Worm (Caenorhabditis elegans) whole organism, late embryonic: ENCODE data around the gene clec-28.

Experiments
- C08G9.2 ChIP-seq: sonication (generic microtip); optimal IDR thresholded peaks from 2 replicates; lab custom pipeline; 2016; ENCODE audit warnings: mild to moderate bottlenecking, missing genetic modification characterization, moderate library complexity, missing compliant biosample characterization
- K02D7.2 ChIP-seq: sonication (generic microtip); optimal IDR thresholded peaks from 2 replicates; lab custom pipeline; 2017; ENCODE audit warnings: mild to moderate bottlenecking, missing genetic modification characterization, missing compliant biosample characterization
- T23F11.4 ChIP-seq: fragments of 200-800 bp; sonication (Bioruptor generic); optimal IDR thresholded peaks from 2 replicates; lab custom pipeline; 2018; ENCODE audit warnings: mild to moderate bottlenecking, missing genetic modification characterization, missing compliant biosample characterization
- Y22D7AL.16 ChIP-seq: sonication (generic microtip); optimal IDR thresholded peaks from 2 replicates; lab custom pipeline; 2016; ENCODE audit warnings: missing genetic modification characterization, missing compliant biosample characterization
- ama-1 ChIP-seq: fragments of 150-350 bp; optimal IDR thresholded peaks from 2 replicates; lab custom pipeline; 2014
- ceh-18 ChIP-seq: sonication (generic microtip); optimal IDR thresholded peaks from 2 replicates; lab custom pipeline; 2016; ENCODE audit warnings: missing genetic modification characterization, missing compliant biosample characterization
- ceh-19 ChIP-seq: fragments of 200-800 bp; sonication (Bioruptor generic); optimal IDR thresholded peaks from 2 replicates; lab custom pipeline; 2018; ENCODE audit warnings: mild to moderate bottlenecking, missing genetic modification characterization, missing compliant biosample characterization
- ceh-22 ChIP-seq: sonication (generic microtip); optimal IDR thresholded peaks from 2 replicates; lab custom pipeline; 2017; ENCODE audit warnings: missing biosample characterization, missing genetic modification characterization
- ceh-24 ChIP-seq: sonication (generic microtip); optimal IDR thresholded peaks from 2 replicates; lab custom pipeline; 2016; ENCODE audit warnings: mild to moderate bottlenecking, missing genetic modification characterization, missing compliant biosample characterization
- ceh-34 ChIP-seq: sonication (generic microtip); optimal IDR thresholded peaks from 2 replicates; lab custom pipeline; 2016; ENCODE audit warnings: mild to moderate bottlenecking, missing genetic modification characterization, missing compliant biosample characterization
- ceh-45 ChIP-seq: fragments of 200-800 bp; sonication (Bioruptor generic); IDR thresholded peaks from 2 replicates; pipeline ENCODE4 v1.3.6; 2022; ENCODE audit warnings: missing genetic modification reagents, missing genetic modification characterization, missing compliant biosample characterization
- ceh-48 ChIP-seq: sonication (generic microtip); optimal IDR thresholded peaks from 2 replicates; lab custom pipeline; 2016; ENCODE audit warnings: missing genetic modification characterization, inconsistent platforms, missing compliant biosample characterization
- ceh-6 ChIP-seq: fragments of 200-800 bp; sonication (Bioruptor generic); optimal IDR thresholded peaks from 2 replicates; lab custom pipeline; 2018; ENCODE audit warnings: mild to moderate bottlenecking, missing genetic modification characterization, missing compliant biosample characterization
- ceh-9 ChIP-seq: sonication (generic microtip); optimal IDR thresholded peaks from 2 replicates; lab custom pipeline; 2016; ENCODE audit warnings: mild to moderate bottlenecking, missing genetic modification characterization, inconsistent platforms, missing compliant biosample characterization
- dmd-4 ChIP-seq: sonication (generic microtip); optimal IDR thresholded peaks from 2 replicates; lab custom pipeline; 2016; ENCODE audit warnings: borderline replicate concordance, missing genetic modification characterization, missing compliant biosample characterization
- dve-1 ChIP-seq: sonication (generic microtip); optimal IDR thresholded peaks from 2 replicates; lab custom pipeline; 2017; ENCODE audit warnings: antibody characterized with exemption, mild to moderate bottlenecking, missing genetic modification characterization, missing compliant biosample characterization
- ets-4 ChIP-seq: sonication (generic microtip); optimal IDR thresholded peaks from 2 replicates; lab custom pipeline; 2016; ENCODE audit warnings: missing genetic modification characterization, missing compliant biosample characterization
- fax-1 ChIP-seq: sonication (generic microtip); optimal IDR thresholded peaks from 2 replicates; lab custom pipeline; 2016; ENCODE audit warnings: missing genotype, missing genetic modification characterization, missing compliant biosample characterization
- fkh-10 ChIP-seq: fragments of 150-350 bp; optimal IDR thresholded peaks from 2 replicates; lab custom pipeline; 2014; ENCODE audit warnings: missing biosample characterization, missing genetic modification reagents, missing genetic modification characterization
- hlh-8 ChIP-seq: sonication (generic microtip); optimal IDR thresholded peaks from 2 replicates; lab custom pipeline; 2016; ENCODE audit warnings: missing genotype, missing genetic modification characterization, missing compliant biosample characterization
- lim-6 ChIP-seq: sonication (generic microtip); optimal IDR thresholded peaks from 2 replicates; lab custom pipeline; 2016; ENCODE audit warnings: missing genetic modification characterization, missing compliant biosample characterization
- madf-2 ChIP-seq: sonication (generic microtip); optimal IDR thresholded peaks from 2 replicates; lab custom pipeline; 2017; ENCODE audit warnings: missing genetic modification characterization, missing compliant biosample characterization
- mec-3 ChIP-seq: sonication (generic microtip); optimal IDR thresholded peaks from 2 replicates; lab custom pipeline; 2016; ENCODE audit warnings: borderline replicate concordance, missing genetic modification characterization, missing compliant biosample characterization
- nfya-1 ChIP-seq: sonication (generic microtip); optimal IDR thresholded peaks from 2 replicates; lab custom pipeline; 2017; ENCODE audit warnings: missing genetic modification characterization, mild to moderate bottlenecking, missing compliant biosample characterization, antibody characterized with exemption, moderate library complexity
- odd-2 ChIP-seq: sonication (generic microtip); optimal IDR thresholded peaks from 2 replicates; lab custom pipeline; 2017; ENCODE audit warnings: antibody characterized with exemption, mild to moderate bottlenecking, missing genetic modification characterization, missing compliant biosample characterization
- pax-1 ChIP-seq: fragments of 150-350 bp; optimal IDR thresholded peaks from 2 replicates; lab custom pipeline; 2014; ENCODE audit warnings: missing biosample characterization, missing genetic modification characterization
- pha-2 ChIP-seq: sonication (generic microtip); optimal IDR thresholded peaks from 2 replicates; lab custom pipeline; 2017; ENCODE audit warnings: mild to moderate bottlenecking, missing genetic modification characterization, missing compliant biosample characterization
- pha-4 ChIP-seq: fragments of 150-350 bp; optimal IDR thresholded peaks from 2 replicates; lab custom pipeline; 2018; ENCODE audit warnings: missing biosample characterization, missing genetic modification reagents, missing genetic modification characterization
- ref-2 ChIP-seq: sonication (generic microtip); optimal IDR thresholded peaks from 2 replicates; lab custom pipeline; 2016; ENCODE audit warnings: missing genetic modification characterization, missing compliant biosample characterization
- sox-4 ChIP-seq: sonication (generic microtip); optimal IDR thresholded peaks from 2 replicates; lab custom pipeline; 2017; ENCODE audit warnings: mild to moderate bottlenecking, missing genetic modification characterization, inconsistent platforms, missing compliant biosample characterization
- tbx-2 ChIP-seq: sonication (generic microtip); optimal IDR thresholded peaks from 2 replicates; lab custom pipeline; 2016; ENCODE audit warnings: missing genetic modification characterization, missing compliant biosample characterization
- tbx-7 ChIP-seq: sonication (generic microtip); optimal IDR thresholded peaks from 2 replicates; lab custom pipeline; 2016; ENCODE audit warnings: missing genotype, missing genetic modification characterization, missing compliant biosample characterization
- ttx-3 ChIP-seq: sonication (generic microtip); optimal IDR thresholded peaks from 2 replicates; lab custom pipeline; 2016; ENCODE audit warnings: missing genetic modification reagents, missing genetic modification characterization, missing compliant biosample characterization
- unc-42 ChIP-seq: sonication (generic microtip); optimal IDR thresholded peaks from 2 replicates; lab custom pipeline; 2016; ENCODE audit warnings: missing genotype, missing genetic modification characterization, missing compliant biosample characterization
- unc-55 ChIP-seq: sonication (generic microtip); optimal IDR thresholded peaks from 2 replicates; lab custom pipeline; 2017; ENCODE audit warnings: missing biosample characterization, missing genetic modification reagents, missing genetic modification characterization
- zip-5 ChIP-seq: sonication (generic microtip); optimal IDR thresholded peaks from 2 replicates; lab custom pipeline; 2016; ENCODE audit warnings: missing genetic modification characterization, missing compliant biosample characterization
- ztf-16 ChIP-seq: sonication (generic microtip); optimal IDR thresholded peaks from 2 replicates; lab custom pipeline; 2017; ENCODE audit warnings: missing genetic modification characterization, missing compliant biosample characterization

Gene clec-28

DNA sequence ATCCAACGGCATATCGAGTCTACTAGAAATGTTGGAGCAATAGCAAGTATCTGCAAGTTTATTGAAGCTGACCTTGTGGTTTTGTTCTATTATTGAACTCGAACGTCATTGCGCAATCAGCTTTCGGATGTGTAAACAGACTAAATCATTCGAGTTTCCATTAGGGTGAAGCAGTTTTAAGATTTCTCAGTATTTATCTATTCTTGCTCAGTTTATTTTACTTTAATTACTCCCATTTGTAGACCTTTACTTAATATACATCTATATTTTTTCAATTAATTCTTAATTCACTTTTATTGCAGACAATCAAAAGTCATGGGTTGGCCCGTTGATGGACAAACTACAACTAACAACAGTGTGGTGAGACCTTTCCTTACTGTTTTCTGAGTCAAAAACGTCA is 15.2 kb downstream of the clec-28 start, which contains the start of gene F09C6.14:
TSS of gene F09C6.14 (plus strand) at position 301 of the 400 bp plus-strand sequence.
- no peak for TF ChIP-seq sox-4 (tag; lab: Kevin White, UChicago)
- no peak for TF ChIP-seq ceh-34 (tag; lab: Kevin White, UChicago)
- no peak for TF ChIP-seq ceh-18
- TF ChIP-seq ceh-9, result no peak
- TF ChIP-seq lim-6 (tag; lab: Kevin White, UChicago), result no peak
- TF ChIP-seq Y22D7AL.16 (tag; lab: Kevin White, UChicago), result no peak
- TF ChIP-seq ztf-16 (tag; lab: Kevin White, UChicago), result no peak
- no peak for TF ChIP-seq ceh-19 (GFP tag; lab: Kevin White, UChicago)
- TF ChIP-seq ama-1, result no peak
- no peak for TF ChIP-seq ceh-48
- TF ChIP-seq K02D7.2, result no peak
- TF ChIP-seq zip-5, result no peak
- no peak for TF ChIP-seq dmd-4 (tag; lab: Kevin White, UChicago)
- no peak for TF ChIP-seq unc-55 (GFP tag; lab: Kevin White, UChicago)
- no peak for TF ChIP-seq ceh-6 (GFP tag; lab: Kevin White, UChicago)
- no peak for TF ChIP-seq mec-3
- no peak for TF ChIP-seq fkh-10 (GFP tag; lab: Kevin White, UChicago)
- no peak for TF ChIP-seq pax-1 (tag; lab: Kevin White, UChicago)
- no peak for TF ChIP-seq C08G9.2 (tag; lab: Kevin White, UChicago)
- TF ChIP-seq dve-1 (tag; lab: Kevin White, UChicago), result no peak

DNA sequence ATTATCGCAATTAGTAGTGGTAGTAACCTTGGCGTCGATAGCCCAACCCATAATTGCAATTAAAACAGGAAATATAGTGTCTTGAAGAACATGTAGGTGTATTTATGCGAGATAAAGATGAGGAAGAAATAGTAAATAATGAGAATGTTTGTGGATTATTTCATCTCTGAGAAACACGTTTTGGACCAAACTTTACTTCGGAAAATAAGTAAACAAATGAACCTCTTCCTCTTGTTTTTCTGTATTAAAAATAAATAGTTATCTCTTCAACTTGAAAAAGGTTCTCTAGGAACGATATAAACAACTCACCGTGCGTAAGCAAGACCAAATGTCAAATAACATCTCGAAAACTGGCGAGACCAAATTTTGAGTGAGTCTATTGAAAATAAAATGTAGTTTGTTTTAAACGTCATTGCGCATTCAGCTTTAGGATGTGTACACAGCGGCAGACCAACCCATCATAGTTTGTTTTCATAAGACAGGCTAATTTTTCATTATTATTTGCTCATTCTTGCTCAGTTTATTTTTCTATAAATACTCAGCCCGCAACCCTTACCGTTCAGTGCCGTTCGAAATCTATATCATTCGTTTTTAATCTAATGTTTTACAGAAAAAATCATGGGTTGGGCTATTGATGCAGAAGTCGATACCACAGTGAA is 16.9 kb downstream of the clec-28 start, which contains the start of the genes F09C6.11 and F09C6.12:
TSS of gene F09C6.11 (minus strand) at position 51 of the 659 bp plus-strand sequence.
TSS of gene F09C6.12 (plus strand) at position 609 of the 659 bp plus-strand sequence.
- TF ChIP-seq hlh-8 (tag; lab: Kevin White, UChicago) (no peak), pha-2 (tag; lab: Kevin White, UChicago) (no peak), unc-42 (tag; lab: Kevin White, UChicago) (no peak), ceh-45 (GFP tag; lab: Robert Waterston, UW) (no peak), Y22D7AL.16 (tag; lab: Kevin White, UChicago) (no peak), madf-2 (tag; lab: Kevin White, UChicago) (no peak), K02D7.2 (no peak), T23F11.4 (GFP tag; lab: Kevin White, UChicago) (no peak), ceh-19 (GFP tag; lab: Kevin White, UChicago) (no peak), ceh-22 (tag; lab: Kevin White, UChicago) (no peak), ets-4 (tag; lab: Kevin White, UChicago) (no peak)
- TF ChIP-seq, all 69 proteins: peak for 0

- no peak for TF ChIP-seq ceh-19 (GFP tag; lab: Kevin White, UChicago)
- TF ChIP-seq ref-2 (tag; lab: Kevin White, UChicago), result no peak
- no peak for TF ChIP-seq fax-1 (tag; lab: Kevin White, UChicago)
- TF ChIP-seq odd-2, result no peak
- TF ChIP-seq K02D7.2, result no peak
- no peak for TF ChIP-seq ttx-3 (tag; lab: Kevin White, UChicago)
- TF ChIP-seq ceh-45 (GFP tag; lab: Robert Waterston, UW), result no peak
- no peak for TF ChIP-seq tbx-7
- no peak for TF ChIP-seq nfya-1 (tag; lab: Kevin White, UChicago)
- TF ChIP-seq tbx-2 (tag; lab: Kevin White, UChicago), result no peak
- TF ChIP-seq pha-4 (tag; lab: Kevin White, UChicago), result no peak
- TF ChIP-seq ceh-24 (tag; lab: Kevin White, UChicago), result no peak
These were observed 19.2 kb downstream of the clec-28 start, which contains the start of gene F09C6.13 for ce11 chrV:16884744-16885143. Gene F09C6.13 (plus strand): TSS chrV:16885044.
